Fruit fly (Drosophila melanogaster) Kc167 (cell line): ENCODE measurements around the gene Hs3st-B.

ENCODE experiments used
- psq ChIP-seq: fragments of >200 bp; optimal IDR thresholded peaks from 2 replicates; lab custom pipeline; 2017; ENCODE audit warnings: missing external identifiers
- ttk ChIP-seq: sonication (Bioruptor generic); optimal IDR thresholded peaks from 2 replicates; lab custom pipeline; 2017; ENCODE audit warnings: missing external identifiers

DNA sequence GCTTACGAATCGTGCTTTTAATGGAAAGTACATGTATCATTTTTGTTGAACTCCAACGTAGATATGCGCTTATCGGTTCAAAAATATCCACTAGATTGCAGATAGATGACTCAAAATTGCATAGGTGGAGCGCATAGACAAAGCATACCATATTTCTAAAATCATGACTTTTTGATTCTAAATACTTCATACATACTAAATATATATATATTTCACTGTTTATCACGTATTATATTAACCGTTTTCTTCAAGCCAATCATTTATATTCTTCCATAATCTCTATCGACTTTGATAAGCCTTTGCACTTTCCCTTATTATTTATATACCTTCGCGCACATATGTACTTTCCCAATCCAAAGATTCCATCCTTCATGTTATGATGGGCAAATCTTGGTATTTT lies 36.5 kb upstream of the Hs3st-B start, which contains the start of gene CG14195:
- no peak for TF ChIP-seq psq (lab: Kevin White, UChicago)
- TF ChIP-seq ttk (lab: Kevin White, UChicago) = no peak
